Fruit fly (Drosophila melanogaster) whole organism, embryonic: Measurements from ENCODE around the gene CG13690.

Experiments used
- Bdp1 ChIP-seq: fragments of 200-800 bp; sonication (Bioruptor generic); optimal IDR thresholded peaks from 3 replicates; lab custom pipeline; 2016; ENCODE audit warnings: missing biosample characterization, missing genetic modification characterization
- C15 ChIP-seq: fragments of 200-800 bp; sonication (Bioruptor generic); IDR thresholded peaks from 3 replicates; pipeline ENCODE4 v1.3.6; 2022; ENCODE audit warnings: missing biosample characterization, missing genetic modification characterization
- CG10267 ChIP-seq: fragments of 200-800 bp; sonication (Bioruptor generic); optimal IDR thresholded peaks from 2 replicates; lab custom pipeline; 2018; ENCODE audit warnings: missing biosample characterization, mild to moderate bottlenecking, missing genetic modification characterization, moderate library complexity
- CG10462 ChIP-seq: fragments of 200-800 bp; sonication (Bioruptor generic); optimal IDR thresholded peaks from 2 replicates; lab custom pipeline; 2016; ENCODE audit warnings: missing biosample characterization, missing genetic modification characterization
- CG10543 ChIP-seq: fragments of 200-800 bp; sonication (Bioruptor generic); optimal IDR thresholded peaks from 3 replicates; lab custom pipeline; 2017; ENCODE audit warnings: missing biosample characterization, mild to moderate bottlenecking, missing genetic modification characterization, moderate library complexity
- CG1603 ChIP-seq: fragments of 200-800 bp; sonication (Bioruptor generic); optimal IDR thresholded peaks from 2 replicates; lab custom pipeline; 2019; ENCODE audit warnings: missing biosample characterization, mild to moderate bottlenecking, missing genetic modification characterization, moderate library complexity
- CG1647 ChIP-seq: fragments of 200-800 bp; sonication (Bioruptor generic); optimal IDR thresholded peaks from 3 replicates; lab custom pipeline; 2016; ENCODE audit warnings: missing biosample characterization, missing genetic modification characterization
- CG17186 ChIP-seq: fragments of 200-800 bp; sonication (Bioruptor generic); optimal IDR thresholded peaks from 3 replicates; lab custom pipeline; 2017; ENCODE audit warnings: missing biosample characterization, missing genetic modification reagents, missing genetic modification characterization
- CG17361 ChIP-seq: fragments of 200-800 bp; sonication (Bioruptor generic); IDR thresholded peaks from 3 replicates; pipeline ENCODE4 v1.3.6; 2022; ENCODE audit warnings: missing biosample characterization, missing genetic modification characterization
- CG17829 ChIP-seq: fragments of 200-800 bp; optimal IDR thresholded peaks from 2 replicates; lab custom pipeline; 2019; ENCODE audit warnings: missing biosample characterization, mild to moderate bottlenecking, missing genetic modification characterization, moderate library complexity
- CG18262 ChIP-seq: fragments of 200-800 bp; optimal IDR thresholded peaks from 3 replicates; lab custom pipeline; 2019; ENCODE audit warnings: missing biosample characterization, mild to moderate bottlenecking, missing genetic modification characterization, moderate library complexity
- CG18599 ChIP-seq: fragments of 200-800 bp; sonication (Bioruptor generic); optimal IDR thresholded peaks from 3 replicates; lab custom pipeline; 2017; ENCODE audit warnings: missing biosample characterization, missing genetic modification characterization, mild to moderate bottlenecking, moderate library complexity, missing genetic modification reagents
- CG18764 ChIP-seq: fragments of 200-800 bp; sonication (Bioruptor generic); optimal IDR thresholded peaks from 3 replicates; lab custom pipeline; 2016; ENCODE audit warnings: missing biosample characterization, missing genetic modification characterization
- CG2129 ChIP-seq: fragments of 200-800 bp; sonication (Bioruptor generic); IDR thresholded peaks from 2 replicates; pipeline ENCODE4 v1.3.6; 2022; ENCODE audit warnings: missing biosample characterization, missing genetic modification characterization; ENCODE audit not compliant: partially characterized antibody
- CG2712 ChIP-seq: fragments of 200-800 bp; optimal IDR thresholded peaks from 3 replicates; lab custom pipeline; 2019; ENCODE audit warnings: missing biosample characterization, mild to moderate bottlenecking, missing genetic modification characterization, moderate library complexity
- CG34224 ChIP-seq: fragments of 200-800 bp; sonication (Bioruptor generic); IDR thresholded peaks from 3 replicates; pipeline ENCODE4 v1.3.6; 2022; ENCODE audit warnings: missing biosample characterization, missing genetic modification characterization; ENCODE audit not compliant: partially characterized antibody
- CG34376 ChIP-seq: fragments of 200-800 bp; sonication (Bioruptor generic); optimal IDR thresholded peaks from 2 replicates; lab custom pipeline; 2018; ENCODE audit warnings: missing biosample characterization, mild to moderate bottlenecking, missing genetic modification characterization
- CG4360 ChIP-seq: fragments of 200-800 bp; sonication (Bioruptor generic); IDR thresholded peaks from 2 replicates; pipeline ENCODE4 v1.3.6; 2022; ENCODE audit warnings: missing biosample characterization, missing genetic modification characterization
- CG7786 ChIP-seq: fragments of 200-800 bp; sonication (Bioruptor generic); optimal IDR thresholded peaks from 2 replicates; lab custom pipeline; 2016; ENCODE audit warnings: missing biosample characterization, missing genetic modification characterization
- CG8359 ChIP-seq: fragments of 200-800 bp; sonication (Bioruptor generic); optimal IDR thresholded peaks from 2 replicates; lab custom pipeline; 2017; ENCODE audit warnings: missing biosample characterization, mild to moderate bottlenecking, missing genetic modification characterization, borderline replicate concordance
- Dip2 ChIP-seq: fragments of 200-800 bp; sonication (Bioruptor generic); IDR thresholded peaks from 2 replicates; pipeline ENCODE4 v1.3.6; 2022; ENCODE audit warnings: missing biosample characterization, missing genetic modification characterization
- Dll ChIP-seq: fragments of 200-800 bp; sonication (Bioruptor generic); IDR thresholded peaks from 4 replicates; pipeline ENCODE4 v1.3.6; 2022; ENCODE audit warnings: missing biosample characterization, missing genetic modification characterization; ENCODE audit not compliant: partially characterized antibody
- ERR ChIP-seq: fragments of 200-800 bp; sonication (Bioruptor generic); optimal IDR thresholded peaks from 2 replicates; lab custom pipeline; 2016; ENCODE audit warnings: missing biosample characterization, missing genetic modification characterization
- Neu2 ChIP-seq: fragments of 200-800 bp; sonication (Bioruptor generic); optimal IDR thresholded peaks from 3 replicates; lab custom pipeline; 2016; ENCODE audit warnings: missing biosample characterization, missing genetic modification characterization, borderline replicate concordance
- Pdp1 ChIP-seq, 2 experiments: fragments of 200-800 bp; sonication (Bioruptor generic); optimal IDR thresholded peaks; 3 replicates each; lab custom pipeline; 2016; ENCODE audit warnings: missing biosample characterization in 2 of 2, missing genetic modification characterization in 2 of 2, mild to moderate bottlenecking in 1 of 2, moderate library complexity in 1 of 2
- Rfx ChIP-seq: fragments of 200-800 bp; sonication (Bioruptor generic); IDR thresholded peaks from 2 replicates; pipeline ENCODE4 v1.3.6; 2022; ENCODE audit warnings: missing biosample characterization, missing genetic modification characterization
- Taf1 ChIP-seq: fragments of 200-800 bp; sonication (Bioruptor generic); IDR thresholded peaks from 2 replicates; pipeline ENCODE4 v1.3.6; 2022; ENCODE audit warnings: missing biosample characterization, missing genetic modification characterization
- abd-A ChIP-seq: fragments of 200-800 bp; sonication (Bioruptor generic); optimal IDR thresholded peaks from 3 replicates; lab custom pipeline; 2019; ENCODE audit warnings: missing biosample characterization, mild to moderate bottlenecking, missing genetic modification characterization, moderate library complexity
- ara ChIP-seq: fragments of 200-800 bp; sonication (Bioruptor generic); IDR thresholded peaks from 2 replicates; pipeline ENCODE4 v1.3.6; 2022; ENCODE audit warnings: missing biosample characterization, missing genetic modification characterization
- corto ChIP-seq: fragments of 200-800 bp; sonication (Bioruptor generic); optimal IDR thresholded peaks from 2 replicates; lab custom pipeline; 2016; ENCODE audit warnings: missing biosample characterization, mild to moderate bottlenecking, missing genetic modification characterization, moderate library complexity
- crc ChIP-seq: fragments of 200-800 bp; sonication (Bioruptor generic); optimal IDR thresholded peaks from 2 replicates; lab custom pipeline; 2016; ENCODE audit warnings: missing biosample characterization, missing genetic modification characterization
- croc ChIP-seq: fragments of 200-800 bp; sonication (Bioruptor generic); conservative IDR thresholded peaks from 3 replicates; pipeline ENCODE4 v1.3.6; 2022; ENCODE audit warnings: missing biosample characterization, missing genetic modification characterization
- danr ChIP-seq: fragments of 200-800 bp; sonication (Bioruptor generic); IDR thresholded peaks from 2 replicates; pipeline ENCODE4 v1.3.6; 2022; ENCODE audit warnings: missing biosample characterization, missing genetic modification characterization
- dysf ChIP-seq: fragments of 200-800 bp; sonication (Bioruptor generic); IDR thresholded peaks from 3 replicates; pipeline ENCODE4 v1.3.6; 2022; ENCODE audit warnings: missing biosample characterization, missing genetic modification characterization
- emc ChIP-seq: fragments of 200-800 bp; sonication (Bioruptor generic); optimal IDR thresholded peaks from 2 replicates; lab custom pipeline; 2016; ENCODE audit warnings: missing biosample characterization, missing genetic modification characterization
- fu2 ChIP-seq: fragments of 200-800 bp; sonication (Bioruptor generic); optimal IDR thresholded peaks from 2 replicates; lab custom pipeline; 2016; ENCODE audit warnings: missing biosample characterization, missing genetic modification characterization
- gt ChIP-seq: fragments of 200-800 bp; sonication (Bioruptor generic); IDR thresholded peaks from 2 replicates; pipeline ENCODE4 v1.3.6; 2022; ENCODE audit warnings: missing biosample characterization, missing genetic modification characterization
- hkb ChIP-seq, 2 experiments: fragments of 200-800 bp in 1 of 2; fragments of >200 bp in 1 of 2; sonication (Bioruptor generic) in 1 of 2; IDR thresholded peaks in 1 of 2; optimal IDR thresholded peaks in 1 of 2; 2 replicates each; pipeline versions ENCODE4 v1.3.6 to Lab custom; 2017 to 2022; ENCODE audit warnings: missing biosample characterization in 1 of 2, missing genetic modification characterization in 1 of 2
- insv ChIP-seq, 2 experiments: fragments of 200-800 bp; sonication (Bioruptor generic); optimal IDR thresholded peaks; 3 replicates each; lab custom pipeline; 2016 to 2018; ENCODE audit warnings: missing biosample characterization in 2 of 2, missing genetic modification characterization in 2 of 2
- kah ChIP-seq: fragments of 200-800 bp; sonication (Bioruptor generic); optimal IDR thresholded peaks from 2 replicates; lab custom pipeline; 2018; ENCODE audit warnings: missing biosample characterization, mild to moderate bottlenecking, missing genetic modification characterization
- kay ChIP-seq: fragments of 200-800 bp; sonication (Bioruptor generic); optimal IDR thresholded peaks from 2 replicates; lab custom pipeline; 2016; ENCODE audit warnings: missing biosample characterization, missing genetic modification characterization
- lmd ChIP-seq: fragments of 200-800 bp; sonication (Bioruptor generic); IDR thresholded peaks from 2 replicates; pipeline ENCODE4 v1.3.6; 2022; ENCODE audit warnings: missing biosample characterization, missing genetic modification characterization
- peb ChIP-seq: fragments of 200-800 bp; sonication (Bioruptor generic); IDR thresholded peaks from 2 replicates; pipeline ENCODE4 v1.3.6; 2022; ENCODE audit warnings: missing biosample characterization, missing genetic modification characterization
- phol ChIP-seq: fragments of 200-800 bp; sonication (Bioruptor generic); optimal IDR thresholded peaks from 3 replicates; lab custom pipeline; 2018; ENCODE audit warnings: missing biosample characterization, mild to moderate bottlenecking, missing genetic modification characterization, moderate library complexity
- prd ChIP-seq, 3 experiments: fragments of >200 bp in 2 of 3; fragments of 200-800 bp in 1 of 3; sonication (Bioruptor generic) in 1 of 3; optimal IDR thresholded peaks in 2 of 3; IDR thresholded peaks in 1 of 3; 2 replicates in 2 of 3; 3 replicates in 1 of 3; pipeline versions ENCODE4 v1.3.6 to Lab custom; 2017 to 2022; ENCODE audit warnings: missing biosample characterization in 1 of 3, missing genetic modification characterization in 1 of 3
- sens ChIP-seq: fragments of 200-800 bp; sonication (Bioruptor generic); peaks from one replicate; lab custom pipeline; 2016; ENCODE audit warnings: missing biosample characterization, missing genetic modification characterization
- trem ChIP-seq: fragments of 200-800 bp; optimal IDR thresholded peaks from 3 replicates; lab custom pipeline; 2019; ENCODE audit warnings: missing biosample characterization, mild to moderate bottlenecking, missing genetic modification characterization, moderate library complexity
- wek ChIP-seq: fragments of 200-800 bp; sonication (Bioruptor generic); optimal IDR thresholded peaks from 3 replicates; lab custom pipeline; 2018; ENCODE audit warnings: missing biosample characterization, mild to moderate bottlenecking, missing genetic modification characterization, moderate library complexity

The CG13690 gene

DNA sequence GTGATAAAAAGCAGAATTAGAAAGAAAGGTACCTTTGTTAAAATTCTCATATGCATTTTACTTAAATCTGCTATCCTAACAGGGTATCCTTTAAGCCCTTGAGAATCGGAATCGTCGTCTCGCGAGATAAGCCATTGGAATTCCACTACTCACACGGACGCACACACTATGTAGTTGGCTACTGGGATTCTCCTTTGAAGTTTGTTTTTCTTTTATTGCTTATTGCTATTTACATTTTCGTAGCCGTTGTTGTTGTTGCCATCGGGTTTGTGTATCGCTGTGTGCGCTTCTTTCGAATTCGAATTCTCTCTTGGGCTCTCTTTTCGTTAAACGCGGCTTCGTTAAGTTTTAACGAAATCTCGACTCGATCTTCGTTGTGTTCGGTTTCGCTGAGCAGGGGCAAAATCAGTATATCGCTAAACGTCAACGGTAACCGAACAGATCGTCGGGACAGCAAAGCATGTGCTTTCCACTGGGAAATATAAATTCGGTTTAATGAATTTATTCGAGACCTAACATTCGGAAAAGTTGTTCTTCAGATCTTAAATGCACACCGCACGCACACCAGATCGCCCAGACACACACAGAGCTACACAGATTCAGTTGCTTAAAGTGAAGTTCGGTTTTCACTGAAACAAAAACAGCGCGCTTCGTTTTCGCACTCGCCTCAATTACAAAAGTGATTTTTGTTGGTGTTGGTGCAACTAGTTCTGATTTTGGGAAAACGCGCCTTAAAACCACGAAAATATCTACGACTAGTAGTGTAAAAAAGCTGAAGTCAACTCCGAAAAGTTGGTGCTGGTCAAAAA, 11.6 kb upstream of the CG13690 start, which contains the start of gene ex (continued):
- TF ChIP-seq Rfx (GFP tag; lab: Robert Waterston, UW), result no peak
- TF ChIP-seq dysf (GFP tag; lab: Robert Waterston, UW), result no peak
- TF ChIP-seq lmd (GFP tag; lab: Robert Waterston, UW), result no peak
- no peak for TF ChIP-seq Neu2 (GFP tag; lab: Kevin White, UChicago)
- peak in 1 of 2 experiments; percentile 23 for TF ChIP-seq Pdp1 (GFP tag; optimal IDR thresholded peaks at IDR 0.05; lab: Kevin White, UChicago)
- no peak for TF ChIP-seq croc
- peak; percentile 48 for TF ChIP-seq corto
- peak; percentile 98 for TF ChIP-seq CG4360 (GFP tag; lab: Robert Waterston, UW)
- TF ChIP-seq CG18599 (GFP tag; lab: Kevin White, UChicago), result peak; percentile 68
- TF ChIP-seq kay, result peak; percentile 7
- no peak for TF ChIP-seq C15 (GFP tag; lab: Robert Waterston, UW)
- TF ChIP-seq CG10462, result peak; percentile 29
- no peak for TF ChIP-seq CG17361 (GFP tag; lab: Robert Waterston, UW)
- TF ChIP-seq CG34224 (GFP tag; lab: Robert Waterston, UW), result no peak
- TF ChIP-seq CG7786 (GFP tag; lab: Kevin White, UChicago), result no peak
- no peak for TF ChIP-seq CG10267 (tag; lab: Kevin White, UChicago)
- peak; percentile 50 for TF ChIP-seq CG2712 (tag; lab: Kevin White, UChicago)
- TF ChIP-seq prd (optimal IDR thresholded peaks at IDR 0.05; lab: Kevin White, UChicago), result no peak
- no peak for TF ChIP-seq prd (GFP tag; IDR thresholded peaks at IDR 0.05; lab: Robert Waterston, UW)
- peak; percentile 32 for TF ChIP-seq CG18764 (GFP tag; lab: Kevin White, UChicago)
- TF ChIP-seq Taf1, result no peak
- TF ChIP-seq CG17829 (tag; lab: Kevin White, UChicago), result peak; percentile 65
- no peak for TF ChIP-seq phol (tag; lab: Kevin White, UChicago)
- TF ChIP-seq ara, result no peak; the same call in 1 of the 2 replicates
- TF ChIP-seq peb (GFP tag; lab: Robert Waterston, UW), result no peak
- peak; percentile 60 for TF ChIP-seq kah (GFP tag; lab: Kevin White, UChicago)
- peak; percentile 79 for TF ChIP-seq CG18262 (tag; lab: Kevin White, UChicago)
- TF ChIP-seq CG8359 (GFP tag; lab: Kevin White, UChicago), result peak; percentile 44
- no peak for TF ChIP-seq emc (GFP tag; lab: Kevin White, UChicago)
- no peak for TF ChIP-seq Bdp1 (GFP tag; lab: Kevin White, UChicago)
- TF ChIP-seq CG10543 (GFP tag; lab: Kevin White, UChicago), result peak; percentile 74
- TF ChIP-seq fu2 (GFP tag; lab: Kevin White, UChicago), result no peak
- peak; percentile 51 for TF ChIP-seq CG17186 (GFP tag; lab: Kevin White, UChicago)
- peak; percentile 76 for TF ChIP-seq CG34376
- peak; percentile 87 for TF ChIP-seq wek (GFP tag; lab: Kevin White, UChicago)
- TF ChIP-seq crc (GFP tag; lab: Kevin White, UChicago), result no peak
- TF ChIP-seq trem (tag; lab: Kevin White, UChicago), result peak; percentile 30
- TF ChIP-seq insv (GFP tag; optimal IDR thresholded peaks at IDR 0.05; lab: Kevin White, UChicago), result peak in 1 of 2 experiments; percentile 80
- no peak for TF ChIP-seq hkb (optimal IDR thresholded peaks at IDR 0.05; lab: Kevin White, UChicago)
- TF ChIP-seq hkb (GFP tag; IDR thresholded peaks at IDR 0.05; lab: Robert Waterston, UW), result peak; percentile 81
- no peak; the same call in 1 of the 2 replicates for TF ChIP-seq danr (GFP tag; lab: Robert Waterston, UW)
- peak; percentile 92 for TF ChIP-seq sens
- peak; percentile 60 for TF ChIP-seq abd-A (tag; lab: Kevin White, UChicago)
- no peak for TF ChIP-seq Dip2
- TF ChIP-seq CG1603 (tag; lab: Kevin White, UChicago), result peak; percentile 22
- peak; percentile 25 for TF ChIP-seq ERR
- TF ChIP-seq Dll (GFP tag; lab: Robert Waterston, UW), result no peak
- TF ChIP-seq gt (GFP tag; lab: Robert Waterston, UW), result no peak
- TF ChIP-seq CG1647 (GFP tag; lab: Kevin White, UChicago), result no peak
- no peak for TF ChIP-seq CG2129
